Worm (Caenorhabditis elegans) whole organism, L2 larva: ENCODE measurements around the gene B0034.1.

Experiments used
- C34F6.9 ChIP-seq: fragments of 150-350 bp; optimal IDR thresholded peaks from 2 replicates; lab custom pipeline; 2014; ENCODE audit warnings: missing biosample characterization, missing genetic modification characterization
- F13H6.1 ChIP-seq: sonication (generic microtip); optimal IDR thresholded peaks from 2 replicates; lab custom pipeline; 2016; ENCODE audit warnings: missing genetic modification characterization, missing compliant biosample characterization
- R02D3.7 ChIP-seq: fragments of 150-350 bp; optimal IDR thresholded peaks from 2 replicates; lab custom pipeline; 2014; ENCODE audit warnings: missing biosample characterization, missing genetic modification characterization
- ZK546.5 ChIP-seq: sonication (generic microtip); optimal IDR thresholded peaks from 2 replicates; lab custom pipeline; 2017; ENCODE audit warnings: missing biosample characterization, missing genetic modification characterization
- alr-1 ChIP-seq: fragments of 150-350 bp; optimal IDR thresholded peaks from 2 replicates; lab custom pipeline; 2014; ENCODE audit warnings: missing biosample characterization, missing genetic modification characterization
- aly-2 ChIP-seq: fragments of 150-350 bp; optimal IDR thresholded peaks from 2 replicates; lab custom pipeline; 2014; ENCODE audit warnings: missing biosample characterization, missing genetic modification characterization
- blmp-1 ChIP-seq: sonication (generic microtip); optimal IDR thresholded peaks from 2 replicates; lab custom pipeline; 2017; ENCODE audit warnings: missing genetic modification characterization, mild to moderate bottlenecking, missing compliant biosample characterization, antibody characterized with exemption, moderate library complexity; ENCODE audit not compliant: insufficient read depth
- ceh-82 ChIP-seq: fragments of 150-350 bp; optimal IDR thresholded peaks from 2 replicates; lab custom pipeline; 2014; ENCODE audit warnings: missing biosample characterization, missing genetic modification characterization
- crh-2 ChIP-seq: sonication (generic microtip); optimal IDR thresholded peaks from 2 replicates; lab custom pipeline; 2017; ENCODE audit warnings: missing biosample characterization, missing genetic modification characterization
- dmd-4 ChIP-seq: sonication (generic microtip); optimal IDR thresholded peaks from 2 replicates; lab custom pipeline; 2017; ENCODE audit warnings: missing biosample characterization, missing genetic modification characterization
- egl-27 ChIP-seq: sonication (generic microtip); optimal IDR thresholded peaks from 3 replicates; lab custom pipeline; 2017; ENCODE audit warnings: missing biosample characterization, missing genetic modification reagents, missing genetic modification characterization
- elt-1 ChIP-seq: fragments of 150-350 bp; optimal IDR thresholded peaks from 2 replicates; lab custom pipeline; 2014; ENCODE audit warnings: missing biosample characterization, missing genetic modification characterization
- elt-3 ChIP-seq: sonication (generic microtip); optimal IDR thresholded peaks from 2 replicates; lab custom pipeline; 2017; ENCODE audit warnings: missing biosample characterization, missing genetic modification characterization
- fos-1 ChIP-seq: fragments of 150-350 bp; optimal IDR thresholded peaks from 2 replicates; lab custom pipeline; 2014; ENCODE audit warnings: missing biosample characterization, missing genetic modification characterization
- gmeb-1 ChIP-seq: fragments of 150-350 bp; optimal IDR thresholded peaks from 2 replicates; lab custom pipeline; 2014; ENCODE audit warnings: missing biosample characterization, missing genetic modification characterization
- lin-11 ChIP-seq: fragments of 150-350 bp; sonication (generic microtip); optimal IDR thresholded peaks from 2 replicates; lab custom pipeline; 2014; ENCODE audit warnings: missing biosample characterization, missing genetic modification characterization, inconsistent platforms, mixed read lengths
- lin-13 ChIP-seq: fragments of 150-350 bp; optimal IDR thresholded peaks from 2 replicates; lab custom pipeline; 2014; ENCODE audit warnings: missing biosample characterization, missing genetic modification reagents, missing genetic modification characterization
- lin-39 ChIP-seq: fragments of 150-350 bp; optimal IDR thresholded peaks from 2 replicates; lab custom pipeline; 2014; ENCODE audit warnings: missing biosample characterization, missing genetic modification reagents, missing genetic modification characterization
- lsy-2 ChIP-seq, 2 experiments: fragments of 150-350 bp in 1 of 2; sonication (generic microtip) in 1 of 2; optimal IDR thresholded peaks; 2 replicates each; lab custom pipeline; 2014 to 2017; ENCODE audit warnings: missing biosample characterization in 2 of 2, missing genetic modification characterization in 2 of 2
- mab-5 ChIP-seq: fragments of 150-350 bp; optimal IDR thresholded peaks from 2 replicates; lab custom pipeline; 2014; ENCODE audit warnings: missing biosample characterization, missing genetic modification characterization
- mbf-1 ChIP-seq: sonication (generic microtip); optimal IDR thresholded peaks from 2 replicates; lab custom pipeline; 2017; ENCODE audit warnings: missing biosample characterization, missing genetic modification characterization
- mdl-1 ChIP-seq, 2 experiments: fragments of 150-350 bp in 1 of 2; sonication (generic microtip) in 1 of 2; optimal IDR thresholded peaks; 2 replicates each; lab custom pipeline; 2017; ENCODE audit warnings: missing biosample characterization in 2 of 2, missing genetic modification characterization in 2 of 2
- nhr-10 ChIP-seq: sonication (generic microtip); optimal IDR thresholded peaks from 2 replicates; lab custom pipeline; 2017; ENCODE audit warnings: missing biosample characterization, missing genetic modification characterization
- nhr-11 ChIP-seq: fragments of 150-350 bp; optimal IDR thresholded peaks from 2 replicates; lab custom pipeline; 2014; ENCODE audit warnings: missing biosample characterization, missing genetic modification characterization
- nhr-12 ChIP-seq: fragments of 150-350 bp; optimal IDR thresholded peaks from 2 replicates; lab custom pipeline; 2014; ENCODE audit warnings: missing biosample characterization, missing genetic modification characterization
- nhr-129 ChIP-seq: fragments of 150-350 bp; optimal IDR thresholded peaks from 2 replicates; lab custom pipeline; 2014; ENCODE audit warnings: missing biosample characterization, missing genetic modification characterization
- nhr-21 ChIP-seq: fragments of 150-350 bp; optimal IDR thresholded peaks from 2 replicates; lab custom pipeline; 2014; ENCODE audit warnings: missing biosample characterization, missing genetic modification characterization
- nhr-237 ChIP-seq: fragments of 150-350 bp; optimal IDR thresholded peaks from 2 replicates; lab custom pipeline; 2014; ENCODE audit warnings: missing biosample characterization, missing genetic modification characterization
- nhr-77 ChIP-seq: fragments of 150-350 bp; optimal IDR thresholded peaks from 2 replicates; lab custom pipeline; 2014; ENCODE audit warnings: missing biosample characterization, missing genetic modification characterization
- peb-1 ChIP-seq: fragments of 150-350 bp; optimal IDR thresholded peaks from 2 replicates; lab custom pipeline; 2014; ENCODE audit warnings: missing biosample characterization, missing genetic modification characterization
- sma-3 ChIP-seq: sonication (generic microtip); optimal IDR thresholded peaks from 2 replicates; lab custom pipeline; 2016; ENCODE audit warnings: missing genetic modification reagents, missing genetic modification characterization, missing compliant biosample characterization
- sma-9 ChIP-seq, 2 experiments: fragments of 150-350 bp in 1 of 2; sonication (generic microtip) in 1 of 2; optimal IDR thresholded peaks; 2 replicates each; lab custom pipeline; 2014 to 2016; ENCODE audit warnings: missing genetic modification characterization in 2 of 2, mild to moderate bottlenecking in 1 of 2, missing biosample characterization in 1 of 2, missing compliant biosample characterization in 1 of 2, missing genetic modification reagents in 1 of 2, moderate library complexity in 1 of 2
- snpc-4 ChIP-seq: fragments of 150-350 bp; optimal IDR thresholded peaks from 2 replicates; lab custom pipeline; 2014; ENCODE audit warnings: missing biosample characterization, missing genetic modification characterization
- unc-55 ChIP-seq: fragments of 150-350 bp; sonication (generic microtip); optimal IDR thresholded peaks from 3 replicates; lab custom pipeline; 2014; ENCODE audit warnings: missing biosample characterization, missing genetic modification reagents, missing genetic modification characterization
- unc-62 ChIP-seq: fragments of 150-350 bp; optimal IDR thresholded peaks from 2 replicates; lab custom pipeline; 2014; ENCODE audit warnings: missing biosample characterization, missing genetic modification reagents, missing genetic modification characterization
- zag-1 ChIP-seq: fragments of 150-350 bp; optimal IDR thresholded peaks from 2 replicates; lab custom pipeline; 2014; ENCODE audit warnings: missing biosample characterization, missing genetic modification characterization
- ztf-11 ChIP-seq: sonication (generic microtip); optimal IDR thresholded peaks from 2 replicates; lab custom pipeline; 2017; ENCODE audit warnings: missing biosample characterization, missing genetic modification characterization
- ztf-4 ChIP-seq: fragments of 150-350 bp; optimal IDR thresholded peaks from 2 replicates; lab custom pipeline; 2014; ENCODE audit warnings: missing biosample characterization, missing genetic modification characterization

B0034.1 gene

DNA sequence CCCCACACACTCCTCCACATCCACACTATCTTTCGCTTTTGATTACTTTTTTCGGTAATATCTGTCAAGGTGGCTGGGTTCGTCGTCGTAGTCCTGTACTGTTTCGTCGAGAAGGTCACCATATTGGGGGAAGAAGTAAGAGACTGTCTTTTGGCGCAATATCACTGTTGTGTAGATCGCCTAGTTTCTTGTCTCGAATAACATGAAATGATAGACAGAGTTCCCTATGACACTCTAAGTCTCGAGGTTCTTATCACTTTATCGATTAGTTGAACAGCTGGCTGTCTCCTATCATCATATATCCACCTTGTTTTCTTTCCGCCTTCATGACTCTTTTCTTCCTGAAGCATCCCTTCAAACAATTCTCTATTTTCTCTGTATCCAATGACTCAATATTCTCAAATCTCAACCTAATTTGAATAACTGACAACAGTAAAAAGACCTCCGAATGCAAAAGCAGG lies 34.1 kb upstream of the B0034.1 start (continued):
- TF ChIP-seq lin-13 (GFP tag; lab: Kevin White, UChicago) (no peak), nhr-77 (tag; lab: Kevin White, UChicago) (no peak), alr-1 (tag; lab: Kevin White, UChicago) (no peak), ZK546.5 (no peak)

DNA sequence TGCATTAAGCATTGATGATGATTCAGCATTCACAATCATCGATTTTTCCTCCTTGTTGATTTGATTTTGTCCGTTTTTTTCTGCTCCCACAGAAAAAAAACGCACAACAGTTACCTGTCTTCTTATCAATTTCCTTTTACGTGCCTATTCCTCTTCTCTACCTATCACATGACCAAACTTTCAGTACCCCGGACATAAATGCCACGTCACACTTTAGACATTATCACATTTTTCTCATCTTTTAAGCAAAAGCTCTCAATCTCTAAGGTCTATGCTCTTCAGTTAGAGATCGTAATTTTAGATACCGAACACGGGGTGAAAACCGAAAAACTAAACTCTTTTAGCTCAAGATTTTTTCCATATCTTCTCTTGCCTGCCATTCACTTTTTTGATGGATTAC lies 32.1 kb upstream of the B0034.1 start:
- TF ChIP-seq R02D3.7 (no peak), lsy-2 (tag; optimal IDR thresholded peaks at IDR 0.05; lab: Kevin White, UChicago) (no peak), fos-1 (tag; lab: Kevin White, UChicago) (peak; percentile 69), sma-9 (GFP tag; optimal IDR thresholded peaks at IDR 0.05; lab: Kevin White, UChicago) (peak; percentile 61), sma-9 (tag; optimal IDR thresholded peaks at IDR 0.05; lab: Kevin White, UChicago) (no peak), gmeb-1 (tag; lab: Kevin White, UChicago) (peak; percentile 48), lin-11 (tag; lab: Kevin White, UChicago) (no peak), nhr-21 (tag; lab: Kevin White, UChicago) (no peak), snpc-4 (tag; lab: Kevin White, UChicago) (no peak), unc-55 (no peak), sma-3 (GFP tag; lab: Kevin White, UChicago) (peak; percentile 20), ztf-4 (tag; lab: Kevin White, UChicago) (no peak), nhr-77 (tag; lab: Kevin White, UChicago) (no peak), elt-1 (tag; lab: Kevin White, UChicago) (no peak), egl-27 (tag; lab: Kevin White, UChicago) (no peak), crh-2 (tag; lab: Kevin White, UChicago) (peak; percentile 97), F13H6.1 (no peak), nhr-129 (tag; lab: Kevin White, UChicago) (no peak), ZK546.5 (no peak), peb-1 (tag; lab: Kevin White, UChicago) (no peak), dmd-4 (no peak), C34F6.9 (tag; lab: Kevin White, UChicago) (no peak), ztf-11 (no peak), blmp-1 (tag; lab: Kevin White, UChicago) (no peak), alr-1 (tag; lab: Kevin White, UChicago) (no peak), mdl-1 (tag; optimal IDR thresholded peaks at IDR 0.05; lab: Kevin White, UChicago) (no peak), nhr-12 (tag; lab: Kevin White, UChicago) (no peak), unc-62 (no peak)

- TF ChIP-seq nhr-10 (tag; lab: Kevin White, UChicago) (no peak), elt-3 (tag; lab: Kevin White, UChicago) (no peak), ceh-82 (tag; lab: Kevin White, UChicago) (no peak), lin-11 (tag; lab: Kevin White, UChicago) (no peak), sma-3 (GFP tag; lab: Kevin White, UChicago) (peak; percentile 10)
Measured at ce11 chrII:5940815-5941214, 27.3 kb upstream of the B0034.1 start, which contains the start of gene F28B12.6. F28B12.6 (plus strand) TSS chrII:5940863.

ce11 chrII:5942593-5942992 lies 25.5 kb upstream of the B0034.1 start, which contains the start of gene F28B12.1:
F28B12.1 (plus strand) TSS chrII:5942927.
- TF ChIP-seq crh-2 (tag; lab: Kevin White, UChicago) = no peak
- TF ChIP-seq aly-2 (tag; lab: Kevin White, UChicago) = no peak
- TF ChIP-seq lsy-2 (tag; optimal IDR thresholded peaks at IDR 0.05; lab: Kevin White, UChicago) = peak in 1 of 2 experiments; percentile 61
- TF ChIP-seq fos-1 (tag; lab: Kevin White, UChicago) = peak; percentile 23
- TF ChIP-seq C34F6.9 (tag; lab: Kevin White, UChicago) = peak; percentile 75
- TF ChIP-seq unc-55 = peak; percentile 40
- peak; percentile 43 for TF ChIP-seq nhr-129 (tag; lab: Kevin White, UChicago)
- TF ChIP-seq, all 48 proteins: peak for 5

DNA sequence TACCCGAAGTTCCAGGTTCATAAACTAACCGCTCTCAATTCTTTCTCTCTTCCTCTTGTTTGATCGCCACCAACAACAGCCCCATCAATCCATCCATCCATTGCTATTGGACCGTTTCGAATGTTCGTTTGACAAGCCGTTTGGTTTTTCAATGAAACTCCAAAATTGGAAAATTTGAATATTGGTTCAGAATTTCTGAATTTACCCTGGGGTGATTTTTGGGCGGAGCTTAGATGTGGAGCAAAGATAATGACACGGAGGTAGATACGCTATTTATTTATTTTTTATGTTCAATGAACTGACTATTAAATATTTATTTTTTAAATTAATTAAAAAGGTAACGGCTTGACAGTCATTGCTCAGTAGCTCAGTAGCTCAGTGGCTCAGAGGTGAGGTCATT lies 23.9 kb upstream of the B0034.1 start, which contains the start of gene B0034.2:
Gene B0034.2 (minus strand): TSS at position 101 of the 400 bp plus-strand sequence.
- TF ChIP-seq lin-39 (tag; lab: Kevin White, UChicago) (no peak), mab-5 (tag; lab: Kevin White, UChicago) (no peak), mbf-1 (no peak), sma-3 (GFP tag; lab: Kevin White, UChicago) (no peak), aly-2 (tag; lab: Kevin White, UChicago) (no peak), blmp-1 (tag; lab: Kevin White, UChicago) (no peak), nhr-129 (tag; lab: Kevin White, UChicago) (no peak), lin-11 (tag; lab: Kevin White, UChicago) (no peak), R02D3.7 (no peak), nhr-21 (tag; lab: Kevin White, UChicago) (no peak), nhr-11 (tag; lab: Kevin White, UChicago) (no peak), nhr-10 (tag; lab: Kevin White, UChicago) (no peak), snpc-4 (tag; lab: Kevin White, UChicago) (no peak), ZK546.5 (no peak), crh-2 (tag; lab: Kevin White, UChicago) (no peak), zag-1 (no peak), ceh-82 (tag; lab: Kevin White, UChicago) (no peak), lsy-2 (tag; optimal IDR thresholded peaks at IDR 0.05; lab: Kevin White, UChicago) (no peak), nhr-237 (tag; lab: Kevin White, UChicago) (no peak), ztf-11 (no peak)
